Worm (Caenorhabditis elegans): ENCODE data around the gene toca-1.

The toca-1 gene

ce11 chrX:1541072-1541471, 19.8 kb upstream of the toca-1 start:
- TF ChIP-seq ceh-82 (tag; optimal IDR thresholded peaks at IDR 0.05) (no peak), lin-39 (tag; optimal IDR thresholded peaks at IDR 0.05) (no peak), nhr-76 (tag; optimal IDR thresholded peaks at IDR 0.05) (no peak), jun-1 (tag; optimal IDR thresholded peaks at IDR 0.05) (peak; percentile 40), pqm-1 (tag; optimal IDR thresholded peaks at IDR 0.05) (peak; percentile 87), nhr-28 (tag; optimal IDR thresholded peaks at IDR 0.05) (no peak), lin-15B (tag; optimal IDR thresholded peaks at IDR 0.05) (no peak), nhr-11 (tag; optimal IDR thresholded peaks at IDR 0.05) (no peak), aly-2 (tag; optimal IDR thresholded peaks at IDR 0.05) (no peak), fkh-2 (tag; optimal IDR thresholded peaks at IDR 0.05) (no peak), nhr-237 (tag; optimal IDR thresholded peaks at IDR 0.05) (no peak), ztf-11 (tag; optimal IDR thresholded peaks at IDR 0.05) (no peak), mdl-1 (tag; optimal IDR thresholded peaks at IDR 0.05) (no peak), elt-1 (tag; optimal IDR thresholded peaks at IDR 0.05) (no peak), unc-39 (tag; optimal IDR thresholded peaks at IDR 0.05) (no peak), nhr-23 (tag; optimal IDR thresholded peaks at IDR 0.05) (no peak), pha-4 (tag; optimal IDR thresholded peaks at IDR 0.05) (peak; percentile 21), sea-2 (GFP tag; optimal IDR thresholded peaks at IDR 0.05) (no peak), elt-2 (tag; optimal IDR thresholded peaks at IDR 0.05) (peak; percentile 90), ZK546.5 (tag; optimal IDR thresholded peaks at IDR 0.05) (no peak), nhr-12 (tag; optimal IDR thresholded peaks at IDR 0.05) (no peak), egl-5 (tag; optimal IDR thresholded peaks at IDR 0.05) (no peak), egl-27 (tag; optimal IDR thresholded peaks at IDR 0.05) (no peak)

- TF ChIP-seq elt-1 (tag; optimal IDR thresholded peaks at IDR 0.05) = no peak
- no peak for TF ChIP-seq lsy-12 (tag; optimal IDR thresholded peaks at IDR 0.05)
- TF ChIP-seq aly-2 (tag; optimal IDR thresholded peaks at IDR 0.05) = no peak
Measured at ce11 chrX:1538830-1539229, 17.5 kb upstream of the toca-1 start.

ce11 chrX:1536138-1536537, 14.9 kb upstream of the toca-1 start, which contains the start of gene K06A9.2:
K06A9.2 (plus strand) TSS chrX:1536366.
- TF ChIP-seq nhr-28 (tag; optimal IDR thresholded peaks at IDR 0.05) (no peak), nfya-1 (tag; optimal IDR thresholded peaks at IDR 0.05; ENCODE audit: insufficient read depth) (peak; percentile 29), nhr-11 (tag; optimal IDR thresholded peaks at IDR 0.05) (peak; percentile 42), pha-4 (tag; optimal IDR thresholded peaks at IDR 0.05) (peak; percentile 83)

- TF ChIP-seq ceh-16 (tag; optimal IDR thresholded peaks at IDR 0.05) = no peak
- no peak for TF ChIP-seq ceh-82 (tag; optimal IDR thresholded peaks at IDR 0.05)
- no peak for TF ChIP-seq nhr-77 (tag; optimal IDR thresholded peaks at IDR 0.05)
- TF ChIP-seq unc-39 (tag; optimal IDR thresholded peaks at IDR 0.05) = no peak
- no peak for TF ChIP-seq tbx-2 (tag; optimal IDR thresholded peaks at IDR 0.05)
- TF ChIP-seq nhr-67 (tag; optimal IDR thresholded peaks at IDR 0.05) = no peak
- no peak for TF ChIP-seq daf-12 (tag; optimal IDR thresholded peaks at IDR 0.05)
- no peak for TF ChIP-seq nhr-25 (tag; optimal IDR thresholded peaks at IDR 0.05)
- TF ChIP-seq zag-1 (tag; optimal IDR thresholded peaks at IDR 0.05) = no peak
- no peak for TF ChIP-seq nhr-12 (tag; optimal IDR thresholded peaks at IDR 0.05)
- no peak for TF ChIP-seq aly-2 (tag; optimal IDR thresholded peaks at IDR 0.05)
- TF ChIP-seq nhr-28 (tag; optimal IDR thresholded peaks at IDR 0.05) = no peak
- no peak for TF ChIP-seq ceh-9 (tag; optimal IDR thresholded peaks at IDR 0.05)
- TF ChIP-seq ztf-11 (tag; optimal IDR thresholded peaks at IDR 0.05) = no peak
- no peak for TF ChIP-seq jun-1 (tag; optimal IDR thresholded peaks at IDR 0.05)
- TF ChIP-seq mml-1 (tag; optimal IDR thresholded peaks at IDR 0.05) = no peak
Measured at ce11 chrX:1535261-1535660, 14.0 kb upstream of the toca-1 start, which contains the start of gene K06A9.3. K06A9.3 (minus strand) TSS chrX:1535361.

ce11 chrX:1529013-1529412, 7.7 kb upstream of the toca-1 start:
- TF ChIP-seq lin-39 (tag; optimal IDR thresholded peaks at IDR 0.05) (peak; percentile 24), nfya-1 (tag; optimal IDR thresholded peaks at IDR 0.05; ENCODE audit: insufficient read depth) (peak; percentile 55), pha-4 (tag; optimal IDR thresholded peaks at IDR 0.05) (peak; percentile 27), hmg-11 (tag; optimal IDR thresholded peaks at IDR 0.05) (peak; percentile 53), mml-1 (tag; optimal IDR thresholded peaks at IDR 0.05) (no peak)

Data from whole organism, L3 larva.